Fruit fly (Drosophila melanogaster): ENCODE data around the gene PGS1.
A peak's percentile ranks its signal among the peaks of the same experiment; 100 is the strongest.

PGS1 gene

dm6 chr3R:18783191-18783590 lies 37.4 kb upstream of the PGS1 start (continued):
- TF ChIP-seq scrt (GFP tag; optimal IDR thresholded peaks at IDR 0.05) (no peak), ci (GFP tag; IDR thresholded peaks at IDR 0.05) (no peak), CG6654 (GFP tag; optimal IDR thresholded peaks at IDR 0.05) (no peak), hth (optimal IDR thresholded peaks at IDR 0.05) (no peak), mirr (GFP tag; optimal IDR thresholded peaks at IDR 0.05) (peak; percentile 90), CG12744 (GFP tag; optimal IDR thresholded peaks at IDR 0.05) (no peak), cwo (GFP tag; optimal IDR thresholded peaks at IDR 0.05) (peak; percentile 87), ttk (GFP tag; IDR thresholded peaks at IDR 0.05) (no peak), run (tag; optimal IDR thresholded peaks at IDR 0.05) (peak; percentile 7), Hmr (GFP tag; optimal IDR thresholded peaks at IDR 0.05) (no peak), CG2678 (tag; optimal IDR thresholded peaks at IDR 0.05) (no peak), CG1602 (GFP tag; optimal IDR thresholded peaks at IDR 0.05) (no peak), Kr (GFP tag; optimal IDR thresholded peaks at IDR 0.05) (no peak), MBD-R2 (GFP tag; IDR thresholded peaks at IDR 0.05) (no peak)

dm6 chr3R:18758548-18759257 lies 12.9 kb upstream of the PGS1 start, which contains the start of gene Epg5:
Gene Epg5 (minus strand): TSS chr3R:18758873.
- TF ChIP-seq CG31441 (GFP tag; IDR thresholded peaks at IDR 0.05) (no peak), disco-r (GFP tag; optimal IDR thresholded peaks at IDR 0.05) (no peak), CG15011 (GFP tag; optimal IDR thresholded peaks at IDR 0.05) (no peak), CG6254 (GFP tag; optimal IDR thresholded peaks at IDR 0.05) (no peak), CG33557 (GFP tag; optimal IDR thresholded peaks at IDR 0.05) (no peak), peb (GFP tag; IDR thresholded peaks at IDR 0.05) (peak; percentile 50; the same call in 1 of the 2 replicates), CG32767 (GFP tag; IDR thresholded peaks at IDR 0.05) (peak; percentile 43; the same call in 1 of the 2 replicates), ase (GFP tag; IDR thresholded peaks at IDR 0.05) (peak; percentile 56; the same call in 2 of the 3 replicates), CG14710 (tag; optimal IDR thresholded peaks at IDR 0.05) (no peak), nerfin-1 (tag; optimal IDR thresholded peaks at IDR 0.05) (no peak), zen (tag; optimal IDR thresholded peaks at IDR 0.05) (no peak), CG15073 (GFP tag; optimal IDR thresholded peaks at IDR 0.05) (no peak), CG16779 (GFP tag; IDR thresholded peaks at IDR 0.05) (no peak), Sox102F (GFP tag; optimal IDR thresholded peaks at IDR 0.05) (no peak), Blimp-1 (GFP tag; optimal IDR thresholded peaks at IDR 0.05) (no peak), ken (GFP tag; IDR thresholded peaks at IDR 0.05) (peak; percentile 62; the same call in 1 of the 3 replicates), sens (GFP tag) (peak; percentile 95), sisA (GFP tag; IDR thresholded peaks at IDR 0.05) (peak; percentile 72), CG6689 (GFP tag; IDR thresholded peaks at IDR 0.05) (peak; percentile 55; the same call in 1 of the 2 replicates), gsb (GFP tag; IDR thresholded peaks at IDR 0.05) (peak; percentile 22; the same call in 1 of the 2 replicates), CG10959 (GFP tag; IDR thresholded peaks at IDR 0.05) (no peak), ranshi (GFP tag; IDR thresholded peaks at IDR 0.05) (peak; percentile 68; the same call in 1 of the 2 replicates), seq (GFP tag; IDR thresholded peaks at IDR 0.05) (peak; percentile 25; the same call in 1 of the 2 replicates), E2f2 (GFP tag; IDR thresholded peaks at IDR 0.05) (peak; percentile 90), B-H2 (GFP tag; optimal IDR thresholded peaks at IDR 0.05) (no peak), eyg (GFP tag; optimal IDR thresholded peaks at IDR 0.05) (peak; percentile 42), CG10654 (GFP tag; optimal IDR thresholded peaks at IDR 0.05) (peak; percentile 58), danr (GFP tag; IDR thresholded peaks at IDR 0.05) (no peak), HLH4C (GFP tag; IDR thresholded peaks at IDR 0.05; ENCODE audit: partially characterized antibody) (peak; percentile 96), ewg (GFP tag; optimal IDR thresholded peaks at IDR 0.05) (peak; percentile 27), Hr51 (GFP tag; optimal IDR thresholded peaks at IDR 0.05) (peak in 1 of 2 experiments; percentile 79), CG42726 (GFP tag; IDR thresholded peaks at IDR 0.05; ENCODE audit: partially characterized antibody) (peak; percentile 87), Gug (GFP tag; IDR thresholded peaks at IDR 0.05) (peak; percentile 83; the same call in 3 of the 4 replicates), cato (GFP tag; optimal IDR thresholded peaks at IDR 0.05; ENCODE audit: borderline replicate concordance) (peak; percentile 52), otp (GFP tag; IDR thresholded peaks at IDR 0.05) (no peak)
